Worm (Caenorhabditis elegans): ENCODE measurements around the gene ceh-60.

DNA sequence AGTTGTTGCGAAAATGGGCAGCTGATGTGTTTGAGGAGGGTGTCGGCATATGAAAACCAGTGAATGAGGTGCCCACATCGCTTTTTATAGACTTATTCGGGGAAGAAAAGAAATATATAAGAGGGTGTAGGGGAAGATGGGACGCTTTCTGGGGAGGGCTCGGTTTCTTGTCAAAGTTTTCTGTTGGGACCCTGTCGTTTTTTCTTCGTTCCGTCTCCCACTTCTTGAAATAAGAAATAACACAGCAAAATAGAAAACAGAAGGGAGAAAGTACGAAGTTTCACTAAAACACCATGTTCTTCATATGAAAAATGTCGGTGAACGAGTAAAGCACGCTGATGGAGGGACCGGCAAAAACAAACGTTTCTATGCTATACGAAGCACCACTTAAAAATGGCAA is 39.7 kb upstream of the ceh-60 start, which contains the start of gene dop-3:
- TF ChIP-seq ztf-11 (tag; optimal IDR thresholded peaks at IDR 0.05) (no peak), nhr-237 (tag; optimal IDR thresholded peaks at IDR 0.05) (no peak), nhr-76 (tag; optimal IDR thresholded peaks at IDR 0.05) (no peak), lin-13 (tag; optimal IDR thresholded peaks at IDR 0.05) (no peak), elt-3 (tag; optimal IDR thresholded peaks at IDR 0.05) (no peak), pha-4 (tag; optimal IDR thresholded peaks at IDR 0.05) (no peak), blmp-1 (tag; optimal IDR thresholded peaks at IDR 0.05) (no peak), mab-5 (tag; optimal IDR thresholded peaks at IDR 0.05) (no peak), ceh-83 (GFP tag; optimal IDR thresholded peaks at IDR 0.05) (no peak), ham-2 (GFP tag; optimal IDR thresholded peaks at IDR 0.05) (no peak), mep-1 (tag; optimal IDR thresholded peaks at IDR 0.05) (no peak), cnd-1 (tag; optimal IDR thresholded peaks at IDR 0.05) (no peak), sptf-1 (tag; optimal IDR thresholded peaks at IDR 0.05) (no peak)

All from whole organism, mixed stage, embryonic.